Worm (Caenorhabditis elegans): ENCODE data around the gene K10G6.9.

- TF ChIP-seq ceh-82 (tag; optimal IDR thresholded peaks at IDR 0.05): no peak
- TF ChIP-seq lir-3 (tag; optimal IDR thresholded peaks at IDR 0.05): no peak
- TF ChIP-seq nhr-48 (tag; optimal IDR thresholded peaks at IDR 0.05): no peak
- no peak for TF ChIP-seq ztf-11 (tag; optimal IDR thresholded peaks at IDR 0.05)
- TF ChIP-seq mdl-1 (tag; optimal IDR thresholded peaks at IDR 0.05): no peak
- no peak for TF ChIP-seq aly-2 (tag; optimal IDR thresholded peaks at IDR 0.05)
- no peak for TF ChIP-seq egl-27 (tag; optimal IDR thresholded peaks at IDR 0.05)
- TF ChIP-seq saeg-2 (GFP tag; IDR thresholded peaks at IDR 0.05): no peak
- no peak for TF ChIP-seq zip-2 (tag; optimal IDR thresholded peaks at IDR 0.05)
- no peak for TF ChIP-seq nhr-11 (tag; optimal IDR thresholded peaks at IDR 0.05)
- TF ChIP-seq zag-1 (tag; optimal IDR thresholded peaks at IDR 0.05): no peak
These were observed 10.3 kb downstream of the K10G6.9 start, which contains the start of gene lin-31 for ce11 chrII:3982313-3982712.
